Fruit fly (Drosophila melanogaster): ENCODE data around the gene CG3226.

CG3226 gene

dm6 chrX:6654198-6654831 is at the start of gene CG3226, which contains the start of gene Cdc7 (continued):
- TF ChIP-seq CG9876 (GFP tag; optimal IDR thresholded peaks at IDR 0.05) (peak; percentile 49), MESR4 (GFP tag; optimal IDR thresholded peaks at IDR 0.05) (peak; percentile 73), MBD-R2 (GFP tag; IDR thresholded peaks at IDR 0.05) (peak; percentile 80), CG16779 (GFP tag; IDR thresholded peaks at IDR 0.05) (no peak), Ada2b (GFP tag; IDR thresholded peaks at IDR 0.05) (peak; percentile 33; the same call in 1 of the 2 replicates), knrl (GFP tag; IDR thresholded peaks at IDR 0.05; ENCODE audit: partially characterized antibody) (peak; percentile 75), tap (tag; optimal IDR thresholded peaks at IDR 0.05) (peak; percentile 47), ro (GFP tag; IDR thresholded peaks at IDR 0.05) (no peak), CG2875 (GFP tag; optimal IDR thresholded peaks at IDR 0.05) (peak; percentile 78), ato (GFP tag; IDR thresholded peaks at IDR 0.05; ENCODE audit: partially characterized antibody) (peak; percentile 73), toy (GFP tag; IDR thresholded peaks at IDR 0.05) (no peak), kni (GFP tag; optimal IDR thresholded peaks at IDR 0.05) (peak; percentile 86), CG8388 (GFP tag; optimal IDR thresholded peaks at IDR 0.05) (peak; percentile 61), bab2 (GFP tag; optimal IDR thresholded peaks at IDR 0.05) (peak; percentile 35), inv (GFP tag; IDR thresholded peaks at IDR 0.05; ENCODE audit: partially characterized antibody) (peak; percentile 67), Sox100B (GFP tag; optimal IDR thresholded peaks at IDR 0.05) (peak; percentile 84), tin (GFP tag; optimal IDR thresholded peaks at IDR 0.05) (peak; percentile 31), tgo (GFP tag; IDR thresholded peaks at IDR 0.05) (peak; percentile 41; the same call in 2 of the 3 replicates), Spps (tag; optimal IDR thresholded peaks at IDR 0.05) (no peak), Deaf1 (tag; optimal IDR thresholded peaks at IDR 0.05) (no peak), hkb (optimal IDR thresholded peaks at IDR 0.05) (no peak), hkb (GFP tag; IDR thresholded peaks at IDR 0.05) (peak; percentile 41; the same call in 1 of the 2 replicates), Hr3 (GFP tag; optimal IDR thresholded peaks at IDR 0.05) (peak; percentile 21), CG5245 (GFP tag; optimal IDR thresholded peaks at IDR 0.05) (peak; percentile 29), CG1602 (GFP tag; optimal IDR thresholded peaks at IDR 0.05) (no peak), insv (GFP tag; optimal IDR thresholded peaks at IDR 0.05) (peak in 1 of 2 experiments; percentile 66), Mrtf (GFP tag; IDR thresholded peaks at IDR 0.05) (no peak), CG7839 (tag; optimal IDR thresholded peaks at IDR 0.05) (peak; percentile 68), pita (GFP tag; optimal IDR thresholded peaks at IDR 0.05) (no peak), Awh (GFP tag; IDR thresholded peaks at IDR 0.05) (no peak), ara (GFP tag; IDR thresholded peaks at IDR 0.05) (peak; percentile 42; the same call in 1 of the 2 replicates), Side (GFP tag; optimal IDR thresholded peaks at IDR 0.05) (peak; percentile 56), CG17359 (tag; optimal IDR thresholded peaks at IDR 0.05) (peak; percentile 44), mirr (GFP tag; optimal IDR thresholded peaks at IDR 0.05) (peak; percentile 73), CG11695 (GFP tag; IDR thresholded peaks at IDR 0.05) (peak; percentile 65; the same call in 2 of the 3 replicates), phol (tag; optimal IDR thresholded peaks at IDR 0.05) (peak; percentile 74), pfk (GFP tag; optimal IDR thresholded peaks at IDR 0.05) (peak; percentile 66), gcm (GFP tag; optimal IDR thresholded peaks at IDR 0.05) (peak; percentile 74), Blimp-1 (GFP tag; optimal IDR thresholded peaks at IDR 0.05) (peak; percentile 19), CkIIα-i1 (GFP tag; IDR thresholded peaks at IDR 0.05) (no peak), CG4424 (GFP tag; optimal IDR thresholded peaks at IDR 0.05) (peak; percentile 72), CG5180 (GFP tag; optimal IDR thresholded peaks at IDR 0.05) (peak; percentile 76), CG1832 (GFP tag; optimal IDR thresholded peaks at IDR 0.05) (no peak), dati (GFP tag; IDR thresholded peaks at IDR 0.05) (0 out of 2 replicates have a peak, but pooled peaks have one; percentile 35), BtbVII (GFP tag; optimal IDR thresholded peaks at IDR 0.05) (peak; percentile 83), dysf (GFP tag; IDR thresholded peaks at IDR 0.05) (peak; percentile 51; the same call in 1 of the 3 replicates), ATbp (GFP tag; optimal IDR thresholded peaks at IDR 0.05) (peak; percentile 69), stc (GFP tag; IDR thresholded peaks at IDR 0.05) (peak; percentile 65; the same call in 1 of the 2 replicates), da (GFP tag; optimal IDR thresholded peaks at IDR 0.05) (no peak), GATAe (GFP tag; conservative IDR thresholded peaks at IDR 0.05) (no peak)

Data from whole organism, embryonic.